Worm (Caenorhabditis elegans): ENCODE data around the gene prx-14.

DNA sequence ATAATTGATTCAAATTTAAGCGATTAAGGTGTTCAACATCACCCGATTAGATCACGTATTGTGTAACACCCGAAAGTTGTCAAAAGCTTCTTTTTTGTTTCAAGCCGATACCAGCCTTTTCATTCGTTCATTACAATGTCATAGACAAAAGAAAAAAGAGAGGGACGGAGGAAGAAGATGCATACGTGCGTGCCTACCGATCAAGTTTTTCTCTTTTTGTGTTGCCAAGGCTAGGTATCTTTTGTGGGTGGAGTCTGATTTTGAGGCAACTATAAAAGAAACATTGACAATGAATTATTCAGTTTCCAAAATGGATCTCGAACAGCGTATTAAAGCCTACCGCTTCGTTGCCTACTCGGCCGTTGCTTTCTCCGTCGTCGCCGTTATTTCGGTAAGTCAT is 42.3 kb downstream of the prx-14 start, which contains the start of gene col-125:
- TF ChIP-seq mls-2 (tag; optimal IDR thresholded peaks at IDR 0.05) (no peak), unc-39 (tag; optimal IDR thresholded peaks at IDR 0.05) (no peak), lin-13 (tag; optimal IDR thresholded peaks at IDR 0.05) (no peak), mep-1 (tag; optimal IDR thresholded peaks at IDR 0.05) (no peak), ztf-11 (tag; optimal IDR thresholded peaks at IDR 0.05) (no peak), nhr-237 (tag; optimal IDR thresholded peaks at IDR 0.05) (no peak), mab-5 (tag; optimal IDR thresholded peaks at IDR 0.05) (no peak), unc-62 (GFP tag; optimal IDR thresholded peaks at IDR 0.05) (no peak), elt-1 (tag; optimal IDR thresholded peaks at IDR 0.05; ENCODE audit: borderline replicate concordance, insufficient read depth) (no peak)
